Fruit fly (Drosophila melanogaster) whole organism, embryonic: ENCODE measurements around the gene CG32645.

Experiments used
- BtbVII ChIP-seq: fragments of 200-800 bp; sonication (Bioruptor generic); optimal IDR thresholded peaks from 3 replicates; lab custom pipeline; 2017; ENCODE audit warnings: missing biosample characterization, mild to moderate bottlenecking, missing genetic modification characterization
- CG10321 ChIP-seq: fragments of 200-800 bp; sonication (Bioruptor generic); IDR thresholded peaks from 2 replicates; pipeline ENCODE4 v1.3.6; 2022; ENCODE audit warnings: missing biosample characterization, missing genetic modification characterization
- CG10462 ChIP-seq: fragments of 200-800 bp; sonication (Bioruptor generic); optimal IDR thresholded peaks from 2 replicates; lab custom pipeline; 2016; ENCODE audit warnings: missing biosample characterization, missing genetic modification characterization
- CG11093 ChIP-seq: fragments of 200-800 bp; sonication (Bioruptor generic); IDR thresholded peaks from 3 replicates; pipeline ENCODE4 v1.3.6; 2022; ENCODE audit warnings: missing biosample characterization, missing genetic modification characterization
- CG12104 ChIP-seq: fragments of 200-800 bp; sonication (Bioruptor generic); optimal IDR thresholded peaks from 3 replicates; lab custom pipeline; 2016; ENCODE audit warnings: missing biosample characterization, missing genetic modification characterization
- CG12391 ChIP-seq: fragments of 200-800 bp; sonication (Bioruptor generic); optimal IDR thresholded peaks from 3 replicates; lab custom pipeline; 2018; ENCODE audit warnings: missing biosample characterization, mild to moderate bottlenecking, missing genetic modification characterization, moderate library complexity
- CG14860 ChIP-seq: fragments of 200-800 bp; sonication (Bioruptor generic); IDR thresholded peaks from 3 replicates; pipeline ENCODE4 v1.3.6; 2022; ENCODE audit warnings: missing biosample characterization, missing genetic modification characterization; ENCODE audit not compliant: partially characterized antibody
- CG15269 ChIP-seq: fragments of 200-800 bp; sonication (Bioruptor generic); optimal IDR thresholded peaks from 2 replicates; lab custom pipeline; 2018; ENCODE audit warnings: missing biosample characterization, mild to moderate bottlenecking, missing genetic modification characterization, moderate library complexity
- CG15514 ChIP-seq: fragments of 200-800 bp; sonication (Bioruptor generic); optimal IDR thresholded peaks from 3 replicates; lab custom pipeline; 2017; ENCODE audit warnings: missing biosample characterization, missing genetic modification characterization, mild to moderate bottlenecking, moderate library complexity, missing genetic modification reagents
- CG15696 ChIP-seq: fragments of 200-800 bp; sonication (Bioruptor generic); optimal IDR thresholded peaks from 2 replicates; lab custom pipeline; 2019; ENCODE audit warnings: missing biosample characterization, mild to moderate bottlenecking, missing genetic modification characterization, moderate library complexity
- CG2678 ChIP-seq: fragments of 200-800 bp; sonication (Bioruptor generic); optimal IDR thresholded peaks from 3 replicates; lab custom pipeline; 2019; ENCODE audit warnings: missing biosample characterization, mild to moderate bottlenecking, missing genetic modification characterization, moderate library complexity
- CG30431 ChIP-seq: fragments of 200-800 bp; sonication (Bioruptor generic); optimal IDR thresholded peaks from 2 replicates; lab custom pipeline; 2017; ENCODE audit warnings: missing biosample characterization, missing genetic modification characterization
- CG3065 ChIP-seq: fragments of 200-800 bp; sonication (Bioruptor generic); optimal IDR thresholded peaks from 2 replicates; lab custom pipeline; 2016; ENCODE audit warnings: missing biosample characterization, missing genetic modification characterization
- CG32772 ChIP-seq: fragments of 200-800 bp; sonication (Bioruptor generic); IDR thresholded peaks from 2 replicates; pipeline ENCODE4 v1.3.6; 2022; ENCODE audit warnings: missing biosample characterization, missing genetic modification characterization
- CG42726 ChIP-seq: fragments of 200-800 bp; sonication (Bioruptor generic); IDR thresholded peaks from 2 replicates; pipeline ENCODE4 v1.3.6; 2022; ENCODE audit warnings: missing biosample characterization, missing genetic modification characterization; ENCODE audit not compliant: partially characterized antibody
- CG4360 ChIP-seq: fragments of 200-800 bp; sonication (Bioruptor generic); IDR thresholded peaks from 2 replicates; pipeline ENCODE4 v1.3.6; 2022; ENCODE audit warnings: missing biosample characterization, missing genetic modification characterization
- CG6175 ChIP-seq: fragments of 200-800 bp; sonication (Bioruptor generic); IDR thresholded peaks from 3 replicates; pipeline ENCODE4 v1.3.6; 2022; ENCODE audit warnings: missing biosample characterization, missing genetic modification characterization
- CG7271 ChIP-seq: fragments of 200-800 bp; sonication (Bioruptor generic); optimal IDR thresholded peaks from 2 replicates; lab custom pipeline; 2018; ENCODE audit warnings: missing biosample characterization, mild to moderate bottlenecking, missing genetic modification characterization, moderate library complexity
- CoRest ChIP-seq: fragments of 200-800 bp; sonication (Bioruptor generic); optimal IDR thresholded peaks from 3 replicates; lab custom pipeline; 2018; ENCODE audit warnings: missing biosample characterization, mild to moderate bottlenecking, missing genetic modification characterization, moderate library complexity
- D19A ChIP-seq: fragments of 200-800 bp; optimal IDR thresholded peaks from 3 replicates; lab custom pipeline; 2019; ENCODE audit warnings: missing biosample characterization, mild to moderate bottlenecking, missing genetic modification characterization, moderate library complexity
- Drgx ChIP-seq: fragments of 200-800 bp; sonication (Bioruptor generic); IDR thresholded peaks from 2 replicates; pipeline ENCODE4 v1.3.6; 2022; ENCODE audit warnings: missing biosample characterization, missing genetic modification characterization
- HLH4C ChIP-seq: fragments of 200-800 bp; sonication (Bioruptor generic); IDR thresholded peaks from 3 replicates; pipeline ENCODE4 v1.3.6; 2022; ENCODE audit warnings: missing biosample characterization, missing genetic modification characterization; ENCODE audit not compliant: partially characterized antibody
- Hand ChIP-seq: fragments of 200-800 bp; sonication (Bioruptor generic); optimal IDR thresholded peaks from 2 replicates; lab custom pipeline; 2017; ENCODE audit warnings: mild to moderate bottlenecking, missing biosample characterization, missing genetic modification reagents, missing genetic modification characterization
- Hr51 ChIP-seq, 2 experiments: fragments of 200-800 bp; sonication (Bioruptor generic); optimal IDR thresholded peaks; 2 replicates in 1 of 2; 3 replicates in 1 of 2; lab custom pipeline; 2016 to 2018; ENCODE audit warnings: missing biosample characterization in 2 of 2, missing genetic modification characterization in 2 of 2, mild to moderate bottlenecking in 1 of 2, moderate library complexity in 1 of 2
- MTF-1 ChIP-seq: fragments of 200-800 bp; sonication (Bioruptor generic); optimal IDR thresholded peaks from 2 replicates; lab custom pipeline; 2018; ENCODE audit warnings: missing biosample characterization, mild to moderate bottlenecking, missing genetic modification characterization, borderline replicate concordance
- Nf-YC ChIP-seq: fragments of 200-800 bp; optimal IDR thresholded peaks from 3 replicates; lab custom pipeline; 2019; ENCODE audit warnings: missing biosample characterization, mild to moderate bottlenecking, missing genetic modification characterization, moderate library complexity
- Oli ChIP-seq: fragments of 200-800 bp; sonication (Bioruptor generic); optimal IDR thresholded peaks from 2 replicates; lab custom pipeline; 2018; ENCODE audit warnings: missing biosample characterization, mild to moderate bottlenecking, missing genetic modification characterization, moderate library complexity
- Pdp1 ChIP-seq, 2 experiments: fragments of 200-800 bp; sonication (Bioruptor generic); optimal IDR thresholded peaks; 3 replicates each; lab custom pipeline; 2016; ENCODE audit warnings: missing biosample characterization in 2 of 2, missing genetic modification characterization in 2 of 2, mild to moderate bottlenecking in 1 of 2, moderate library complexity in 1 of 2
- al ChIP-seq: fragments of 200-800 bp; sonication (Bioruptor generic); IDR thresholded peaks from 2 replicates; pipeline ENCODE4 v1.3.6; 2022; ENCODE audit warnings: missing biosample characterization, missing genetic modification characterization
- bsh ChIP-seq, 2 experiments: fragments of 200-800 bp; sonication (Bioruptor generic); optimal IDR thresholded peaks; 2 replicates each; lab custom pipeline; 2017 to 2018; ENCODE audit warnings: mild to moderate bottlenecking in 2 of 2, missing biosample characterization in 2 of 2, missing genetic modification characterization in 2 of 2, moderate library complexity in 1 of 2
- chm ChIP-seq: fragments of 200-800 bp; sonication (Bioruptor generic); IDR thresholded peaks from 2 replicates; pipeline ENCODE4 v1.3.6; 2022; ENCODE audit warnings: missing biosample characterization, missing genetic modification characterization
- croc ChIP-seq: fragments of 200-800 bp; sonication (Bioruptor generic); conservative IDR thresholded peaks from 3 replicates; pipeline ENCODE4 v1.3.6; 2022; ENCODE audit warnings: missing biosample characterization, missing genetic modification characterization
- dati ChIP-seq: fragments of 200-800 bp; sonication (Bioruptor generic); IDR thresholded peaks from 2 replicates; pipeline ENCODE4 v1.3.6; 2022; ENCODE audit warnings: missing biosample characterization, missing genetic modification characterization
- dmrt99B ChIP-seq: fragments of 200-800 bp; sonication (Bioruptor generic); optimal IDR thresholded peaks from 2 replicates; lab custom pipeline; 2018; ENCODE audit warnings: missing biosample characterization, mild to moderate bottlenecking, missing genetic modification characterization, moderate library complexity
- en ChIP-seq: fragments of 200-800 bp; sonication (Bioruptor generic); optimal IDR thresholded peaks from 2 replicates; lab custom pipeline; 2016; ENCODE audit warnings: missing biosample characterization, missing genetic modification characterization
- fd3F ChIP-seq: fragments of 200-800 bp; sonication (Bioruptor generic); optimal IDR thresholded peaks from 2 replicates; lab custom pipeline; 2018; ENCODE audit warnings: missing biosample characterization, mild to moderate bottlenecking, missing genetic modification characterization, moderate library complexity
- h ChIP-seq: fragments of >200 bp; optimal IDR thresholded peaks from 2 replicates; lab custom pipeline; 2017
- ham ChIP-seq: fragments of 200-800 bp; sonication (Bioruptor generic); IDR thresholded peaks from 2 replicates; pipeline ENCODE4 v1.3.6; 2022; ENCODE audit warnings: missing biosample characterization, missing genetic modification characterization
- hkb ChIP-seq, 2 experiments: fragments of 200-800 bp in 1 of 2; fragments of >200 bp in 1 of 2; sonication (Bioruptor generic) in 1 of 2; IDR thresholded peaks in 1 of 2; optimal IDR thresholded peaks in 1 of 2; 2 replicates each; pipeline versions ENCODE4 v1.3.6 to Lab custom; 2017 to 2022; ENCODE audit warnings: missing biosample characterization in 1 of 2, missing genetic modification characterization in 1 of 2
- mam ChIP-seq: fragments of 200-800 bp; sonication (Bioruptor generic); optimal IDR thresholded peaks from 3 replicates; lab custom pipeline; 2016; ENCODE audit warnings: missing biosample characterization, missing genetic modification characterization
- nom ChIP-seq: fragments of 200-800 bp; sonication (Bioruptor generic); optimal IDR thresholded peaks from 2 replicates; lab custom pipeline; 2017; ENCODE audit warnings: missing biosample characterization, missing genetic modification characterization, mild to moderate bottlenecking, moderate library complexity, missing genetic modification reagents
- p53 ChIP-seq: fragments of 200-800 bp; sonication (Bioruptor generic); optimal IDR thresholded peaks from 2 replicates; lab custom pipeline; 2016; ENCODE audit warnings: missing biosample characterization, missing genetic modification characterization
- pb ChIP-seq: fragments of 200-800 bp; sonication (Bioruptor generic); optimal IDR thresholded peaks from 3 replicates; lab custom pipeline; 2016; ENCODE audit warnings: missing biosample characterization, missing genetic modification characterization
- pum ChIP-seq: fragments of 200-800 bp; sonication (Bioruptor generic); optimal IDR thresholded peaks from 2 replicates; lab custom pipeline; 2016; ENCODE audit warnings: missing biosample characterization, missing genetic modification characterization
- rib ChIP-seq: fragments of 200-800 bp; sonication (Bioruptor generic); IDR thresholded peaks from 2 replicates; pipeline ENCODE4 v1.3.6; 2022; ENCODE audit warnings: missing biosample characterization, missing genetic modification characterization
- slp2 ChIP-seq: fragments of 200-800 bp; sonication (Bioruptor generic); optimal IDR thresholded peaks from 2 replicates; lab custom pipeline; 2016; ENCODE audit warnings: missing biosample characterization, missing genetic modification characterization
- trh ChIP-seq: fragments of 200-800 bp; sonication (Bioruptor generic); optimal IDR thresholded peaks from 2 replicates; lab custom pipeline; 2016; ENCODE audit warnings: missing biosample characterization, missing genetic modification characterization

Gene CG32645

DNA sequence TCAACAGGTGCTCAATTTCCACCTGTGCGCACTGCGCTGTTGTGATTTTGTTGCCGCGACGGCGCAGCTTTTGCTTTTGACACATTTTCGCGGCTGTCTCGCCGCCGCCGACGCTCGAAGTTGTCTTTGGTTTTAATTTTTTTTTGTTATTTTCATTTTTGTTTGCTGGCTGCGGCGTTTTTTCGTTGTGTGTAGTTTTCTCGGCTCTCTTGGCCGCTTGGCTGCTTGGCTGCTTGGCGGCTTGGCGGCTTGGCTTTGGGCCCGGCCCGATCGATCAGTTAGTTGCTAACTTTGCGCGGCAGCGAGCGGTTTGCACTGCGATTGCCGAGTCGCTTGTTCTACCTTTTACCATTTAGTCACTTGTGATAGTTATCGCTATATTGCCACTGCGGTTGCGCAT, 24.1 kb upstream of the CG32645 start, which contains the start of gene CG42237 (continued):
- TF ChIP-seq en (GFP tag; lab: Kevin White, UChicago): no peak
- TF ChIP-seq chm (GFP tag; lab: Robert Waterston, UW): peak; percentile 21; the same call in 1 of the 2 replicates
- TF ChIP-seq trh (GFP tag; lab: Kevin White, UChicago): no peak
- TF ChIP-seq h (lab: Kevin White, UChicago): no peak
- peak; percentile 61 for TF ChIP-seq Drgx (GFP tag; lab: Robert Waterston, UW)
- TF ChIP-seq mam (GFP tag; lab: Kevin White, UChicago): no peak
- no peak for TF ChIP-seq CG4360 (GFP tag; lab: Robert Waterston, UW)
- TF ChIP-seq D19A (tag; lab: Kevin White, UChicago): no peak
- no peak for TF ChIP-seq BtbVII (GFP tag; lab: Kevin White, UChicago)
- TF ChIP-seq CG3065 (GFP tag; lab: Kevin White, UChicago): no peak
- 0 out of 2 replicates have a peak, but pooled peaks have one; percentile 11 for TF ChIP-seq rib (GFP tag; lab: Robert Waterston, UW)
- TF ChIP-seq CG15269 (tag; lab: Kevin White, UChicago): no peak
- peak; percentile 40; the same call in 1 of the 2 replicates for TF ChIP-seq CG32772 (GFP tag; lab: Robert Waterston, UW)
- TF ChIP-seq CG11093 (GFP tag; lab: Robert Waterston, UW): no peak
- peak; percentile 67 for TF ChIP-seq nom
- no peak for TF ChIP-seq CG15514 (GFP tag; lab: Kevin White, UChicago)
- TF ChIP-seq CG30431: no peak
- no peak for TF ChIP-seq p53
- no peak for TF ChIP-seq croc (GFP tag; lab: Robert Waterston, UW)
- TF ChIP-seq fd3F: no peak
- no peak for TF ChIP-seq HLH4C (GFP tag; lab: Robert Waterston, UW)
- TF ChIP-seq CoRest: no peak
- TF ChIP-seq CG10462: no peak

DNA sequence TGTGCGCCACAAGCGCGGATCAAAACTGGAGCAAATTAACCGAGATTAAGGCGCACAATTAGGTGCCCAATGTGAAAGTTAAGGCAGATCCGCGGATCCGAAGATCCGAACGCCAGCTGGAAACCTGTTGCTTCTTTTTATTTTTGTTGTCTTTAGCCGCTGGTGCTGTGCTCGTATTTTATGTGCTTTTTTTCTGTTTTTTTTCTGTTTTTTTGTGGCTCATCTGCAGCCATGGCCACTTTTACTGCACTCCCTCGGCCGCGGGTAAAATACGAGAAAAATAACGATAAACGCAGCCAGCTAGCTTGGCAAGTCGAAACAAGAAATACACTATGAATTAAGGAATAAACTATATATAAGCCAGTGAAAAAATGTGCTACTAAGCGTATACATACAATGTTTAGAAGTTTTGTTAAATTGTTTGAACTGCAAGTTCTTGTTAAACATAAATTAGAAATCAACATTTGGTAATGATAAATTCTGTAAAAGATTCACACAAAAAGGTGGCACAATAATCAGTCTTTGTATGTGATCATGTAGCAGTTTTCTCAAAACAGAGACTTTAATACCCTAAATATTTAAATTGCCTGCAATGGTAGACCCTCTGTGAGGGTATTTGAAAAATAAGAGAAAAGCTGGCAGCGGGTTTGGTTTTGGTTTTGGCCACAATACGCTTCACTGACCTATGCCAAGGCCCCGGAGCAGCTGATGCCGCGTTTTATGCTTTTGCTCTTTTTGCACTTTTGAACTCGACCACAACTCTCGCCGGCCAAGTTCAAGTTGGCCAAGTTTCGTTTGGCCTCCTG, 22.4 kb upstream of the CG32645 start:
- TF ChIP-seq CG15696 (tag; lab: Kevin White, UChicago) (no peak), CG10321 (GFP tag; lab: Robert Waterston, UW) (no peak), CG12104 (no peak), Hr51 (GFP tag; optimal IDR thresholded peaks at IDR 0.05; lab: Kevin White, UChicago) (peak in 1 of 2 experiments; percentile 16), Oli (no peak), CG11093 (GFP tag; lab: Robert Waterston, UW) (no peak), MTF-1 (GFP tag; lab: Kevin White, UChicago) (no peak), al (GFP tag; lab: Robert Waterston, UW) (no peak), bsh (GFP tag; optimal IDR thresholded peaks at IDR 0.05; lab: Kevin White, UChicago) (peak in 1 of 2 experiments; percentile 7), Hand (GFP tag; lab: Kevin White, UChicago) (no peak), Pdp1 (GFP tag; optimal IDR thresholded peaks at IDR 0.05; lab: Kevin White, UChicago) (no peak), CoRest (no peak), dmrt99B (tag; lab: Kevin White, UChicago) (peak; percentile 22), dati (GFP tag; lab: Robert Waterston, UW) (no peak), CG14860 (GFP tag; lab: Robert Waterston, UW) (no peak), CG2678 (tag; lab: Kevin White, UChicago) (peak; percentile 10), CG12391 (tag; lab: Kevin White, UChicago) (no peak), ham (GFP tag; lab: Robert Waterston, UW) (no peak), pb (GFP tag; lab: Kevin White, UChicago) (no peak), CG42726 (GFP tag; lab: Robert Waterston, UW) (no peak), slp2 (no peak), Nf-YC (no peak), hkb (optimal IDR thresholded peaks at IDR 0.05; lab: Kevin White, UChicago) (no peak), hkb (GFP tag; IDR thresholded peaks at IDR 0.05; lab: Robert Waterston, UW) (no peak), CG6175 (GFP tag; lab: Robert Waterston, UW) (no peak), CG7271 (tag; lab: Kevin White, UChicago) (no peak), croc (GFP tag; lab: Robert Waterston, UW) (no peak), pum (GFP tag; lab: Kevin White, UChicago) (no peak), h (lab: Kevin White, UChicago) (no peak)
